Fruit fly (Drosophila melanogaster): ENCODE data around the gene side-IV.

- no peak for TF ChIP-seq CG14711 (tag; optimal IDR thresholded peaks at IDR 0.05)
- no peak for TF ChIP-seq cic (GFP tag; optimal IDR thresholded peaks at IDR 0.05)
- no peak for TF ChIP-seq Crg-1 (GFP tag; optimal IDR thresholded peaks at IDR 0.05)
- no peak for TF ChIP-seq toe (GFP tag; optimal IDR thresholded peaks at IDR 0.05)
- TF ChIP-seq Hr96 (GFP tag; optimal IDR thresholded peaks at IDR 0.05): no peak
Observed at dm6 chr3R:13412704-13413103, 37.7 kb upstream of the side-IV start.

Measured in whole organism, adult.